Worm (Caenorhabditis elegans) whole organism, young adult: ENCODE measurements around the gene F52G3.7.
A peak's percentile ranks its signal among the peaks of the same experiment; 100 is the strongest.

Experiments used
- C06A6.2 ChIP-seq: fragments of 200-800 bp; sonication (Bioruptor generic); conservative IDR thresholded peaks from 2 replicates; pipeline ENCODE4 v1.3.6; 2022; ENCODE audit warnings: missing genetic modification characterization, missing compliant biosample characterization
- D2030.7 ChIP-seq: fragments of 200-800 bp; sonication (Bioruptor generic); IDR thresholded peaks from 2 replicates; pipeline ENCODE4 v1.3.6; 2022; ENCODE audit warnings: missing genetic modification reagents, missing genetic modification characterization, missing compliant biosample characterization
- F22D6.2 ChIP-seq: sonication (generic microtip); optimal IDR thresholded peaks from 2 replicates; lab custom pipeline; 2016; ENCODE audit warnings: mild to moderate bottlenecking, missing genetic modification characterization, missing compliant biosample characterization
- F55B11.4 ChIP-seq: sonication (generic microtip); optimal IDR thresholded peaks from 2 replicates; lab custom pipeline; 2016; ENCODE audit warnings: missing compliant biosample characterization, missing genetic modification characterization, borderline replicate concordance; ENCODE audit not compliant: insufficient read depth
- K11D2.4 ChIP-seq: fragments of 200-800 bp; sonication (Bioruptor generic); IDR thresholded peaks from 2 replicates; pipeline ENCODE4 v1.3.6; 2022; ENCODE audit warnings: missing genetic modification reagents, missing genetic modification characterization, missing compliant biosample characterization
- K12H6.12 ChIP-seq: fragments of 200-800 bp; sonication (Bioruptor generic); optimal IDR thresholded peaks from 2 replicates; lab custom pipeline; 2018; ENCODE audit warnings: mild to moderate bottlenecking, missing genetic modification characterization, missing compliant biosample characterization
- T07F8.4 ChIP-seq: sonication (generic microtip); optimal IDR thresholded peaks from 2 replicates; lab custom pipeline; 2016; ENCODE audit warnings: mild to moderate bottlenecking, missing genetic modification characterization, moderate library complexity, missing compliant biosample characterization
- Y53F4B.3 ChIP-seq: fragments of 200-800 bp; sonication (Bioruptor generic); IDR thresholded peaks from 2 replicates; pipeline ENCODE4 v1.3.6; 2022; ENCODE audit warnings: missing genetic modification reagents, missing genetic modification characterization, missing compliant biosample characterization
- Y56A3A.18 ChIP-seq: fragments of 200-800 bp; sonication (Bioruptor generic); IDR thresholded peaks from 2 replicates; pipeline ENCODE4 v1.3.6; 2022; ENCODE audit warnings: missing genetic modification reagents, missing genetic modification characterization, missing compliant biosample characterization
- Y95B8A.8 ChIP-seq: fragments of 200-800 bp; sonication (Bioruptor generic); IDR thresholded peaks from 2 replicates; pipeline ENCODE4 v1.3.6; 2022; ENCODE audit warnings: missing genetic modification reagents, missing genetic modification characterization, missing compliant biosample characterization
- ZK185.1 ChIP-seq: sonication (generic microtip); optimal IDR thresholded peaks from 2 replicates; lab custom pipeline; 2016; ENCODE audit warnings: mild to moderate bottlenecking, missing genetic modification characterization, missing compliant biosample characterization; ENCODE audit not compliant: poor library complexity, severe bottlenecking
- akir-1 ChIP-seq: fragments of 200-800 bp; sonication (Bioruptor generic); optimal IDR thresholded peaks from 2 replicates; lab custom pipeline; 2018; ENCODE audit warnings: mild to moderate bottlenecking, missing genetic modification characterization, moderate library complexity, missing compliant biosample characterization
- ama-1 ChIP-seq, 3 experiments: fragments of 150-350 bp in 1 of 3; sonication (generic microtip) in 2 of 3; optimal IDR thresholded peaks; 2 replicates each; lab custom pipeline; 2014 to 2018; ENCODE audit warnings: missing biosample characterization in 2 of 3, missing genetic modification characterization in 2 of 3, missing genetic modification reagents in 2 of 3
- aptf-2 ChIP-seq: fragments of 200-800 bp; sonication (Bioruptor generic); conservative IDR thresholded peaks from 2 replicates; pipeline ENCODE4 v1.3.6; 2022; ENCODE audit warnings: missing genetic modification reagents, missing genetic modification characterization, missing compliant biosample characterization
- athp-1 ChIP-seq: sonication (generic microtip); optimal IDR thresholded peaks from 2 replicates; lab custom pipeline; 2017; ENCODE audit warnings: mild to moderate bottlenecking, missing genetic modification characterization, missing compliant biosample characterization
- attf-6 ChIP-seq: fragments of 200-800 bp; sonication (Bioruptor generic); IDR thresholded peaks from 2 replicates; pipeline ENCODE4 v1.3.6; 2022; ENCODE audit warnings: missing genetic modification reagents, missing genetic modification characterization, missing compliant biosample characterization
- cebp-2 ChIP-seq: fragments of 200-800 bp; sonication (Bioruptor generic); IDR thresholded peaks from 2 replicates; pipeline ENCODE4 v1.3.6; 2022; ENCODE audit warnings: missing genetic modification characterization, missing compliant biosample characterization
- ceh-27 ChIP-seq: fragments of 200-800 bp; sonication (Bioruptor generic); optimal IDR thresholded peaks from 2 replicates; lab custom pipeline; 2018; ENCODE audit warnings: mild to moderate bottlenecking, missing genetic modification characterization, moderate library complexity, missing compliant biosample characterization
- ceh-58 ChIP-seq: fragments of 200-800 bp; sonication (Bioruptor generic); IDR thresholded peaks from 2 replicates; pipeline ENCODE4 v1.3.6; 2022; ENCODE audit warnings: missing genetic modification characterization, missing compliant biosample characterization
- die-1 ChIP-seq: sonication (generic microtip); optimal IDR thresholded peaks from 2 replicates; lab custom pipeline; 2016; ENCODE audit warnings: missing genotype, mild to moderate bottlenecking, missing genetic modification characterization, missing compliant biosample characterization
- dox-1 ChIP-seq: fragments of 200-800 bp; sonication (Bioruptor generic); IDR thresholded peaks from 2 replicates; pipeline ENCODE4 v1.3.6; 2022; ENCODE audit warnings: missing genetic modification reagents, missing genetic modification characterization, missing compliant biosample characterization
- dpl-1 ChIP-seq: fragments of 150-350 bp; optimal IDR thresholded peaks from 2 replicates; lab custom pipeline; 2014; ENCODE audit warnings: missing biosample characterization, missing genetic modification reagents, missing genetic modification characterization
- efl-1 ChIP-seq: fragments of 150-350 bp; optimal IDR thresholded peaks from 2 replicates; lab custom pipeline; 2014; ENCODE audit warnings: missing biosample characterization, missing genetic modification reagents, missing genetic modification characterization
- egl-44 ChIP-seq: fragments of 200-800 bp; sonication (Bioruptor generic); IDR thresholded peaks from 2 replicates; pipeline ENCODE4 v1.3.6; 2022; ENCODE audit warnings: missing genetic modification reagents, missing genetic modification characterization, missing compliant biosample characterization
- fkh-3 ChIP-seq: sonication (generic microtip); optimal IDR thresholded peaks from 2 replicates; lab custom pipeline; 2016; ENCODE audit warnings: mild to moderate bottlenecking, missing genetic modification characterization, missing compliant biosample characterization
- gei-17 ChIP-seq: fragments of 200-800 bp; sonication (Bioruptor generic); optimal IDR thresholded peaks from 2 replicates; lab custom pipeline; 2018; ENCODE audit warnings: mild to moderate bottlenecking, missing genetic modification characterization, missing compliant biosample characterization
- him-1 ChIP-seq: sonication (generic microtip); optimal IDR thresholded peaks from 2 replicates; lab custom pipeline; 2016; ENCODE audit warnings: missing genotype, missing genetic modification reagents, missing genetic modification characterization, missing compliant biosample characterization
- hmg-1.2 ChIP-seq: fragments of 200-800 bp; sonication (Bioruptor generic); IDR thresholded peaks from 2 replicates; pipeline ENCODE4 v1.3.6; 2022; ENCODE audit warnings: missing genetic modification reagents, missing genetic modification characterization, missing compliant biosample characterization
- let-607 ChIP-seq, 2 experiments: fragments of 200-800 bp in 1 of 2; sonication (Bioruptor generic) in 1 of 2; sonication (generic microtip) in 1 of 2; optimal IDR thresholded peaks; 2 replicates each; lab custom pipeline; 2016 to 2018; ENCODE audit warnings: mild to moderate bottlenecking in 2 of 2, missing compliant biosample characterization in 2 of 2, missing genetic modification characterization in 2 of 2, moderate library complexity in 2 of 2, missing genotype in 1 of 2
- lin-26 ChIP-seq: fragments of 200-800 bp; sonication (Bioruptor generic); IDR thresholded peaks from 2 replicates; pipeline ENCODE4 v1.3.6; 2022; ENCODE audit warnings: missing genetic modification reagents, missing genetic modification characterization, missing compliant biosample characterization
- lin-35 ChIP-seq, 3 experiments: fragments of 150-350 bp in 2 of 3; sonication (generic microtip) in 1 of 3; optimal IDR thresholded peaks; 2 replicates each; lab custom pipeline; 2014 to 2018; ENCODE audit warnings: missing biosample characterization in 3 of 3, missing genetic modification characterization in 3 of 3, missing genetic modification reagents in 3 of 3
- lin-54 ChIP-seq: fragments of 200-800 bp; sonication (Bioruptor generic); optimal IDR thresholded peaks from 2 replicates; lab custom pipeline; 2018; ENCODE audit warnings: mild to moderate bottlenecking, missing genetic modification characterization, missing compliant biosample characterization
- madf-3 ChIP-seq: fragments of 200-800 bp; sonication (Bioruptor generic); IDR thresholded peaks from 2 replicates; pipeline ENCODE4 v1.3.6; 2022; ENCODE audit warnings: missing genetic modification reagents, missing genetic modification characterization, missing compliant biosample characterization
- mxl-1 ChIP-seq: sonication (generic microtip); optimal IDR thresholded peaks from 2 replicates; lab custom pipeline; 2016; ENCODE audit warnings: missing genetic modification characterization, missing compliant biosample characterization
- nfya-2 ChIP-seq: fragments of 200-800 bp; sonication (Bioruptor generic); IDR thresholded peaks from 2 replicates; pipeline ENCODE4 v1.3.6; 2022; ENCODE audit warnings: missing genetic modification reagents, missing genetic modification characterization, missing compliant biosample characterization
- nhr-120 ChIP-seq: fragments of 200-800 bp; sonication (Bioruptor generic); IDR thresholded peaks from 2 replicates; pipeline ENCODE4 v1.3.6; 2022; ENCODE audit warnings: missing genetic modification characterization, missing compliant biosample characterization
- nhr-179 ChIP-seq: sonication (generic microtip); optimal IDR thresholded peaks from 2 replicates; lab custom pipeline; 2016; ENCODE audit warnings: mild to moderate bottlenecking, missing genetic modification characterization, missing compliant biosample characterization
- rec-8 ChIP-seq, 2 experiments: sonication (generic microtip); optimal IDR thresholded peaks; 2 replicates each; lab custom pipeline; 2016; ENCODE audit warnings: mild to moderate bottlenecking in 2 of 2, missing genetic modification characterization in 2 of 2, missing genetic modification reagents in 2 of 2, missing genotype in 2 of 2, missing biosample characterization in 1 of 2, missing compliant biosample characterization in 1 of 2, moderate library complexity in 1 of 2
- sea-2 ChIP-seq: fragments of 200-800 bp; sonication (Bioruptor generic); IDR thresholded peaks from 2 replicates; pipeline ENCODE4 v1.3.6; 2022; ENCODE audit warnings: missing genetic modification characterization, missing compliant biosample characterization
- snpc-1.3 ChIP-seq: sonication (generic microtip); optimal IDR thresholded peaks from 2 replicates; lab custom pipeline; 2017; ENCODE audit warnings: missing genetic modification characterization, mild to moderate bottlenecking, missing compliant biosample characterization, antibody characterized with exemption, moderate library complexity, missing genotype, missing genetic modification reagents; ENCODE audit not compliant: insufficient read depth
- somi-1 ChIP-seq: fragments of 200-800 bp; sonication (Bioruptor generic); optimal IDR thresholded peaks from 2 replicates; lab custom pipeline; 2018; ENCODE audit warnings: mild to moderate bottlenecking, missing genetic modification characterization, missing compliant biosample characterization
- tbp1 ChIP-seq: fragments of 200-800 bp; sonication (Bioruptor generic); optimal IDR thresholded peaks from 2 replicates; lab custom pipeline; 2018; ENCODE audit warnings: mild to moderate bottlenecking, missing genetic modification characterization, missing compliant biosample characterization
- tlf-1 ChIP-seq: fragments of 200-800 bp; sonication (Bioruptor generic); optimal IDR thresholded peaks from 2 replicates; lab custom pipeline; 2018; ENCODE audit warnings: mild to moderate bottlenecking, missing genetic modification characterization, missing compliant biosample characterization
- zfh-2 ChIP-seq: fragments of 200-800 bp; sonication (Bioruptor generic); conservative IDR thresholded peaks from 2 replicates; pipeline ENCODE4 v1.3.6; 2022; ENCODE audit warnings: missing genetic modification reagents, missing genetic modification characterization, missing compliant biosample characterization
- ztf-22 ChIP-seq: fragments of 200-800 bp; sonication (Bioruptor generic); optimal IDR thresholded peaks from 2 replicates; lab custom pipeline; 2018; ENCODE audit warnings: mild to moderate bottlenecking, missing genetic modification characterization, moderate library complexity, missing compliant biosample characterization
- ztf-25 ChIP-seq: fragments of 200-800 bp; sonication (Bioruptor generic); IDR thresholded peaks from 2 replicates; pipeline ENCODE4 v1.3.6; 2022; ENCODE audit warnings: missing genetic modification reagents, missing genetic modification characterization, missing compliant biosample characterization
- ztf-28 ChIP-seq: fragments of 200-800 bp; sonication (Bioruptor generic); IDR thresholded peaks from 2 replicates; pipeline ENCODE4 v1.3.6; 2022; ENCODE audit warnings: missing genetic modification reagents, missing genetic modification characterization, missing compliant biosample characterization
- ztf-6 ChIP-seq: fragments of 200-800 bp; sonication (Bioruptor generic); IDR thresholded peaks from 2 replicates; pipeline ENCODE4 v1.3.6; 2022; ENCODE audit warnings: missing genetic modification reagents, missing genetic modification characterization, missing compliant biosample characterization

The F52G3.7 gene

ce11 chrX:16928087-16928486 is 35.6 kb upstream of the F52G3.7 start:
- TF ChIP-seq snpc-1.3 (peak; percentile 50), fkh-3 (tag; lab: Kevin White, UChicago) (no peak), athp-1 (tag; lab: Kevin White, UChicago) (peak; percentile 51), ztf-28 (GFP tag; lab: Robert Waterston, UW) (0 out of 2 replicates have a peak, but pooled peaks have one; percentile 65), Y95B8A.8 (GFP tag; lab: Robert Waterston, UW) (no peak), nhr-179 (tag; lab: Kevin White, UChicago) (peak; percentile 18), rec-8 (tag; optimal IDR thresholded peaks at IDR 0.05; lab: Kevin White, UChicago) (no peak), efl-1 (GFP tag; lab: Kevin White, UChicago) (no peak), tbp1 (GFP tag; lab: Kevin White, UChicago) (peak; percentile 92), D2030.7 (GFP tag; lab: Robert Waterston, UW) (peak; percentile 79), C06A6.2 (GFP tag; lab: Robert Waterston, UW) (no peak), lin-35 (GFP tag; optimal IDR thresholded peaks at IDR 0.05; lab: Kevin White, UChicago) (no peak), tlf-1 (GFP tag; lab: Kevin White, UChicago) (no peak), aptf-2 (GFP tag; lab: Robert Waterston, UW) (no peak), zfh-2 (GFP tag; lab: Robert Waterston, UW) (no peak), T07F8.4 (peak; percentile 33), dox-1 (GFP tag; lab: Robert Waterston, UW) (peak; percentile 70; the same call in 1 of the 2 replicates), egl-44 (GFP tag; lab: Robert Waterston, UW) (no peak), mxl-1 (tag; lab: Kevin White, UChicago) (peak; percentile 28), ama-1 (optimal IDR thresholded peaks at IDR 0.05; lab: Kevin White, UChicago) (no peak), ama-1 (GFP tag; optimal IDR thresholded peaks at IDR 0.05; lab: Kevin White, UChicago) (no peak), him-1 (peak; percentile 77), madf-3 (GFP tag; lab: Robert Waterston, UW) (peak; percentile 74), F22D6.2 (tag; lab: Kevin White, UChicago) (no peak), ceh-58 (GFP tag; lab: Robert Waterston, UW) (no peak), gei-17 (no peak), Y56A3A.18 (GFP tag; lab: Robert Waterston, UW) (peak; percentile 67; the same call in 1 of the 2 replicates), attf-6 (GFP tag; lab: Robert Waterston, UW) (peak; percentile 35; the same call in 1 of the 2 replicates), Y53F4B.3 (GFP tag; lab: Robert Waterston, UW) (no peak), K11D2.4 (no peak), hmg-1.2 (GFP tag; lab: Robert Waterston, UW) (peak; percentile 73), ztf-25 (GFP tag; lab: Robert Waterston, UW) (peak; percentile 85), cebp-2 (GFP tag; lab: Robert Waterston, UW) (no peak), ztf-6 (GFP tag; lab: Robert Waterston, UW) (no peak), nfya-2 (no peak), lin-54 (GFP tag; lab: Kevin White, UChicago) (no peak), let-607 (tag; optimal IDR thresholded peaks at IDR 0.05; lab: Kevin White, UChicago) (peak; percentile 15 to 49), ceh-27 (GFP tag; lab: Kevin White, UChicago) (peak; percentile 45), lin-26 (GFP tag; lab: Robert Waterston, UW) (peak; percentile 87), ZK185.1 (tag; lab: Kevin White, UChicago) (peak; percentile 43), akir-1 (GFP tag; lab: Kevin White, UChicago) (no peak), dpl-1 (GFP tag; lab: Kevin White, UChicago) (no peak), die-1 (tag; lab: Kevin White, UChicago) (peak; percentile 79), somi-1 (GFP tag; lab: Kevin White, UChicago) (peak; percentile 16), nhr-120 (no peak), ztf-22 (GFP tag; lab: Kevin White, UChicago) (no peak), K12H6.12 (tag; lab: Kevin White, UChicago) (peak; percentile 49), sea-2 (GFP tag; lab: Robert Waterston, UW) (no peak), F55B11.4 (tag; lab: Kevin White, UChicago) (no peak)
